Worm (Caenorhabditis elegans) whole organism, midembryonic: ENCODE results near the gene F47B10.9.

Experiments
- T22C8.4 ChIP-seq: fragments of 200-800 bp; sonication (Bioruptor generic); IDR thresholded peaks from 2 replicates; pipeline ENCODE4 v1.3.6; 2022; ENCODE audit warnings: missing genetic modification characterization, missing compliant biosample characterization
- flt-1 ChIP-seq: fragments of 200-800 bp; sonication (Bioruptor generic); IDR thresholded peaks from 2 replicates; pipeline ENCODE4 v1.3.6; 2022; ENCODE audit warnings: missing genetic modification characterization, missing compliant biosample characterization
- klf-2 ChIP-seq: fragments of 200-800 bp; sonication (Bioruptor generic); conservative IDR thresholded peaks from 2 replicates; pipeline ENCODE4 v1.3.6; 2022; ENCODE audit warnings: missing genetic modification reagents, missing genetic modification characterization, missing compliant biosample characterization

DNA sequence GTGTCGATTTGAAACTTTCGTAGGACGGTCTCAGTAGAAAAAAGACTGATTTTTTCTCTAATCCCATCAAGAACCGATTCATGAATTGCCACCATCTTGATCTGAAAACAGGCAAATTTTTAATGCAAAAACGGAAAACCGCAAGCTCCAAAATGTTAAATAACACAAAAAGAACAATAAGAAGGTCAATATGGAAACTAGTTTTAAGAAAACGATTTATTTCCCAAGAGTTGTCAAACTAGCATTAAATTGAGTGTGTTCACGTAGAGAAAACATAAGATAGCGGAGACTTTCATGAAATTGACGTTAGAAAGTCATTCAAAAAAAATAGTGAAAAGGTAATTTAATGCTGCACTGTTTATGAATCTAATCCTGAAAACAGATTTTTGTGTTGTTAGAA is at the start of gene F47B10.9:
- TF ChIP-seq T22C8.4 (GFP tag; lab: Robert Waterston, UW) (no peak), flt-1 (GFP tag; lab: Robert Waterston, UW) (no peak), klf-2 (GFP tag; lab: Robert Waterston, UW) (no peak)
